Fruit fly (Drosophila melanogaster) whole organism, larva: Measurements from ENCODE around the gene CG12880.

Source experiments
- noc ChIP-seq: fragments of 200-800 bp; sonication (Bioruptor generic); optimal IDR thresholded peaks from 3 replicates; lab custom pipeline; 2019; ENCODE audit warnings: missing biosample characterization, mild to moderate bottlenecking, missing genetic modification characterization, moderate library complexity

The CG12880 gene

DNA sequence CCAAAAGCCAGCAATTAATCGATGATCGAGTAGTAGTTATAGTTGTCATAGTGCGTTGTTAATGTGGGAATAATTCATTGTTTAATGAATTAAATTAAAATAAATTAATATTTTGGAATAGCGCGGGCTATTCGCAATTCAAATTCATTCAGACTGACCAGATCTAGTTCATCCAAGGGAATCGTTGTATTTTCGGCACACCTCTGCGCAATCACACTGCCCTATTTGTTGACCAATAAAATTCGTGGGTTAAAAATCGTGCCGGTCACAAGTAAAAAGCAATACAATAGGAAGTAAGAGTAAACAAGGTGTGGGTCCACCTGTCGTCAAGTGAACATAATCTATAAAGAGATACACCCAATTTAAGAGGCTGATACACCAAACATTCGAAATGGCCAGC is 6.7 kb upstream of the CG12880 start, which contains the start of gene CG12883:
Gene CG12883 (plus strand): TSS at position 273 of the 400 bp plus-strand sequence.
- no peak for TF ChIP-seq noc (tag; lab: Kevin White, UChicago)

DNA sequence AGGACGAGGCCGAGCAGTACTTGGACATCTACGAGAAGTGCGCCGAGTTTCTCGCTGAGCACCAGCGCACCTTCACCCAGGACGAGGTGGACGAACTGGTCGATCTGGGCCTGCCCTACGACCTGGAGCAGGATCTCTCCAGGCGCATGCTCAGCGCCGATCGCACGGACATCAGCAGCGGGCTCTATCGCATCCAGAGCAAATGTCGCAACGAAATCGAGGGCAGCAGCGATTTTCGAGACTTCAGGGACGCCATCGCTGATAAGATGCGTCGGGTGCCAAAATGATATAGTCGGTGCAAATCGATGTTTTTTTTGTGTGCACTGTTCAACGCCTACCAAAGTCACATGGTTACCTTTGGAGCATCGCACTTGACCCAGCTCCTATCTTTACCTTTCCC is 6.1 kb upstream of the CG12880 start:
- no peak for TF ChIP-seq noc (tag; lab: Kevin White, UChicago)

DNA sequence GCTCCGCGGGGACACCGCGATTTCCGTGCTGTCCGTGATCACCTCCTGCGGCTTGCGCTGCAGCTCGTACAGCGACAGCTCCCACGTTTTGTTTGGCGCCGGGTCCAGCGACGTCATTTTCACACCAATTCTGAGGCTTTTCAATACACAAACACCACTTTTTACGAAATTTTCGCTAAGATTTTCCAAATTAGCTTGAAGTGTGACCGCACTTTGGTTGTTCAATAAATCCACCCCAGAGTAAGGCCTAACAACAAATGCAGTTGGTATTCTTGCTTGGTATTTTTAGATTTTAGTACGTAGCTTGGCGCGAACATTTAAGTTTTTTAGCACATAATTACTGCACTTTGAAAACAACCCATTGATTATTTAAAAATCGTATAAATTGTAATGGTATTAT is 4.0 kb upstream of the CG12880 start, which contains the start of gene Sce:
Gene Sce (minus strand): TSS at position 231 of the 400 bp plus-strand sequence.
- TF ChIP-seq noc (tag; lab: Kevin White, UChicago) = no peak

DNA sequence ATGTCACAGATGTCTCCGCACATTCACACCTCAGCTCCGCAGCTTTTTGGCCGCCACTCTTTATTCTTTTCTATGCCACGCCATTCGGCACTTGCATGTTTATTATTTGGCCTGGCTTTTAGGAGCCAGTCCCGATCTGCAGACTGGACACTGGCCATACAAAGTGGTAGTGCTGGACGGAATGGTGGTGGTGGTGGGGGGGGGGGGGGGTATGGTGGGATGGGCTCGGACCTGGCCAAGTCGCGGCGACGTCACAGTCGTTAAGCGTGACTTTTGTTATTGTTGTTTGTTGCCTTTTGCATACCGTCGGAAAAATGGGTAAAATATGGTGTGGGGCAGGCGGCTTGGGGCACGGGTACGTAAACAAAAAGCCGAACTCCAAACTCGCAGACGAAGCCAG is 688 bp upstream of the CG12880 start:
- TF ChIP-seq noc (tag; lab: Kevin White, UChicago) = no peak

DNA sequence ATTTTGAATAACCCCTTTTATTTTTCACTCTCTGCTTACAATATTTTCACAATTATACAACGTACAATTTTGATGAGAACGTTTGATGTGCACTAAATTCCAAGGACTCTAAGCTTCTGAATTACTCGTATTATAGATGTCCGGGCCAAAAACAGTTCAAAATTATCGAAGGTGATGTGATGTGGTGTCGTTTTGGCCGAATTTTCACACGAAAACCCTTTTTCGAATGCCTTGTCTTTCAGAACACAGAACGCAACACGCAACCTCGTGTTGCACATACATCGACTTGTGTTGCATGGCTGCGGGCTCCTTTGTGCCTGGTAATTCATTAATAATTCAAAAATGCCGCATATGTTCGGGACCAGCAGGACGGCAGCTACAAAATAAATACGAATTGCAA is 2.3 kb downstream of the CG12880 start, which contains the start of gene CG31055:
Gene CG31055 (minus strand): TSS at position 101 of the 400 bp plus-strand sequence.
- TF ChIP-seq noc (tag; lab: Kevin White, UChicago) = no peak

DNA sequence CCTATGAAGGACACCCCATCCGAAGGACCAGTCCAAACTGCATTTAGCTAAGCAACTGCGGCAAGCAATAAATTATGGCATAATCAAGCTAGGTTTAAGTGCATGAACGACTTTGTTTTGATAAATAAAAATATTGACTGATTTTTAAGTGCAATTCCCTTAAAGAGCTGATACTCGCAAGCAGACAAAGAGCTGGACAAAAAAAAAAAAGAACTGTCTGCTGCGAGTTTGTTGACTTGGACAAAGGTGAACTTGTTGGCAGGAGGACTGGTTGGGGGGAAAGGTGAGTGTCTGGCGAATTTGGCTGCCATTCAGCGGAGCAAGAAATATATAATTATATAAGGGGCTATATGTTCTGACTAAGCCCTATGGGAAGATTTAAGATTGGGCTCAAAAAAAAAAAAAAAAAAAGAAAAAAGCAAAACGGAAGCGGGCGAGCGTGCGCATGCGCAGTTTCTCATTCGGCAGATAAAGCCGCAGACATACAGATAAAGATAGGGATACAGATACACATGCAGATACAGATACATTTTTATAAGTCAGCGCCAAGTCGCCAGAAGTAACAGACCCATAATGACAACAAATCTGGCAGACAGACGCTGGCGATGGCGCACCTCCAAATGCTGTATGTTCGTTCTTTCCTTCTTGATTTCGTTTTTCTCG is 7.0 kb downstream of the CG12880 start:
- no peak for TF ChIP-seq noc (tag; lab: Kevin White, UChicago)

DNA sequence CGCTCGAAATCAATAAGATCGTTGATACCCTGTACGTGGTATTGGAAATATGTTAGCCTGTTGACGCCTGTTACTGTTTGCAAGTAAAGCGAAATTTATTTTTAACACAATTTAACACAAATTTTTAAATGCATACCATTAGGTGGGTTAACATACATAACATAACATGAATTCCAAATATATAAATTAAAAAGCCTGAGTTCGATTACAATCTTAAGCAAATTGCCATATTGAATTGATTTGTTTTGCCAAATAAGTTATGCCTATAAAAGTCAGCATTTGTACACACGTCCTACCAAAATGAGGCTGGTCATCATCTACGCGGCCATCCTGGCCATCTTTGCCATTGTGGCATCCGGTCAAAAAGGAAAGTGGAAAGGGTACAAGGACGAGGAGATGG is 8.3 kb downstream of the CG12880 start, which contains the start of gene CG43319:
Gene CG43319 (plus strand): TSS at position 301 of the 400 bp plus-strand sequence.
- no peak for TF ChIP-seq noc (tag; lab: Kevin White, UChicago)

DNA sequence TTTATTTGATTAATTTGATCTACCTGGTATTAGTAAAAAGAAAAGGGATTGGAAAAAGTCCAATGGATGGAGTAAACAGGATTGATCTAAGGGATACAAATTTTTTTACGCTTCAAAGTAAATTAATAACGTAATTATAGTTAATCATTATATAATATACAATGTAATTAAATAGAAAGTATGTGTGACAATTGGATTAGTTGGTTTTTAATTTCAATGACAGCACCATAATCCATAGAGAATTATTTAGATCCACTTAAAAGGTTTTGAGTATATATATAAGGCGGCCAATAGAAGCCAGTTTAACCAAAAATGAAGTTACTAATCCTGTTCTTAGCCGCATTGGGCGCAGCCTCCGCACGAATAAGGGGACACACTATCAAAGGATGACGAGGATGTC is 8.8 kb downstream of the CG12880 start, which contains the start of gene Acp98AB:
Gene Acp98AB (plus strand): TSS at position 301 of the 400 bp plus-strand sequence.
- no peak for TF ChIP-seq noc (tag; lab: Kevin White, UChicago)

DNA sequence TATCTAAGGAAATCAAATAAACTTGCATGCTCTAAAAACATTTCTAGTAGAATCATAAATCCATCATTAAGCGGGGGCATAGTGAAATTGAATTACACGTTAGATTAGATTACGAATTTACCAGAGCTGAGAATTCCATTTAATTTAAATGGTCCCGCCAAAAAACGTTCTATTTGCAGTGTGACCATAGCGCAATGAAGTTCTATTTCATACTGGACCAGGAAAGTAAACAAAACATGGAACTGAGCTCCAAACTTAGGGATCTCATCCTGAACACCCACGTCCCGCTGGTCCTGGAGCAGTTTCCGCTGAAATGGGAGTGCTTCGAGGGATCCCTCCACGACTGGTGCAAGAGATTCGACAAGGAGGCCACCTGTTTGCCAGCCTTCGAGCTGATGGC is 9.3 kb downstream of the CG12880 start, which contains the start of gene HSPBAP1:
Gene HSPBAP1 (plus strand): TSS at position 217 of the 400 bp plus-strand sequence.
- no peak for TF ChIP-seq noc (tag; lab: Kevin White, UChicago)

DNA sequence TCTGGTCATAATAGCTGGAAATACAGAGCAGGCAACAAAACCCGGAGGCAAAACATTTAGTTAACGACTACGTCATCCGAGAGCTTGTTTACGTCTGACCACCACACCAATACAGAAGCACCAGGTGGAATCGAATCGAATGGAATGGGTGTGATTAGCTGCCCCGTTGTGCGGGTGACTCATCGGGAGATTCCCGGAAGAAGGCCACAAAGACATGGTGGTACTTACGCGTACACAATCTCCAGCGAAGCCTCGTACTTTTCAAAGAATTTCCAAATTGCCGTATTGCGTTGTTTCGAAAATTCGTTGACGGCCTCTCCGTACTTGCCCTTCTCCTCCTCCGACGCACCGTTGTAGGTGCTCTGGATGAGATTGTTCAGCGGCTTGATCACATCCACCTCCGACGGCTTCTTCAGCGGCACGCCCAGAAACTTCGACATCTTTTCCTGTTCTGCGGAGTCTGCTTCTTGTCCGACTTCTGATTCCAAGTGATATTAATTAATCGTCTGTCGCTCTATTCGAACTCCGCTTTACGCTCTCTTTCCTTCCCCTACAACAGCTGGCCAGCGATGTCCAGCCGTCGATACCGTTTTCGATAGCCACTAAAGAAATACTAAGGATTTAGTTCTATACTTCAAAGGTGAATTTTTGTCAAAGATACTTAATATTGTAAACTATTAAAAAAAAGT is 13.9 kb downstream of the CG12880 start, which contains the start of gene ALiX:
Gene ALiX (minus strand): TSS at position 571 of the 689 bp plus-strand sequence.
- no peak for TF ChIP-seq noc (tag; lab: Kevin White, UChicago)

DNA sequence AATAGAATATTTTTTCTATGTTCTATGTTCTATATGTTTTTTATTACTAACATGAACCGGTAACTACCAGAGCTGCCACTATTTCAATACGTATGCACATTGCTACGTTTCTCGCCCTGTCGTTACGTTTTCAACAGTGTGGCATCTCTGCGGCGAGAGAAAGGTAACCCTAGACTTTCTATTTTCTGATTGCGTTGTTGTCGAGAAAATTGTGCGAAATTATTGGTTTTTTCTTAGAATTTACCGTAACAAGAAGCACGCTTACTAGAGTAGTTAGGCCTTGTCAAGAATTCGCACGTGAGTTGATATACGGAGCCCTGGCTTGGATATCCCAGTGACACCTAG is 14.4 kb downstream of the CG12880 start, which contains the start of gene btz:
Gene btz (plus strand): TSS at position 133 of the 345 bp plus-strand sequence.
- no peak for TF ChIP-seq noc (tag; lab: Kevin White, UChicago)

DNA sequence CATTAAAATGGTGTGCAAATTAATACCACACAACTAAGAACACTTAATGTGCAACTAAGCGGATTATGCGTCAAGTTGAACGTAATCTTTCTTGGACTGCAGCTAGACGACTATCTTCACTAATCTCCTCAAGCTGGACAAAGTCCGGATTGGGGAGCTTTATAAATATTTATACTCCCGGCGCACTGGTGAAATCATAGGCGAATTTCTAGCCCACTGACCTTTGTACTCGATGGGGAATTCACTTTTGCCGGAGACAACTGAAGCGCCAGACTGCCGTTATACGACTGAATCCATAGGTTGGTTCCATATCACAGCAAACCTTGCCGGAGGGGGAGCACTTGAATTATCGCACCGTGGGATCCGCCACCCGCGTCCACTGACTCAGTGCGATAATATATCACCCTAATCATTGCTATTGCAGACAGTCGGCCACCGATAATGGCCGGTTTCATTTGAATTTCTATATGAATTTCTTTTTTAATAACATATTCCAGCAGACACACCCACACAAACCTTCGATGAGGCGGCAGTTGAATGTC is 20.3 kb downstream of the CG12880 start:
- no peak for TF ChIP-seq noc (tag; lab: Kevin White, UChicago)

DNA sequence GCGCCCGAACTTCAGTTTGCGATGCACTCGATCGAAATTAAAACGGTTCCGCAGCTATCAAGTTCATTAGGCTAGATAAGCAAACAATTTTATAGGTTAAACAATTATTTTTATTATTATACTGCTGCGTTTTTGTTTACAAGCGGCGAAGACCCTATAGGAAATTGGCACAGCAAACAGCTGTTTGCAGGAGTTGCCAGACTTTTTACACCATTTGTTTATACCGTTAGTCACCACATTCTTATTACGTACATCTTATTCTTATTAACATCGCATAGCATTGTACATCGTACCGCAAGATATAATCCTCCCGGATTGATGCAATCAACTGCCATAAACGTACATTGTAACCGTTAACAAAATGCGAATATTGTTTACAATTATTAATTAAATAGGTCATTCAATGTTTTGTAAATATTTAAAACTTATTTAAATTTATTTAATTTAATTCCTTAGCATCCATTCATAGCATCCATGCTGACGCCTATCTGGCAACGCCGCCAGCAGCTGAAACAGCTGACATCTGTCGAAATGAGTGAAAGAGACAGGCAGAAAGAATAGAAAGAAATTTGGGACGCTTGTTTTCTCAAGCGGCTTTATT is 20.9 kb downstream of the CG12880 start, which contains the start of the genes CROT and CG12877:
Gene CROT (minus strand): TSS at position 171 of the 601 bp plus-strand sequence.
Gene CG12877 (plus strand): TSS at position 520 of the 601 bp plus-strand sequence.
- TF ChIP-seq noc (tag; lab: Kevin White, UChicago) = peak; percentile 73

DNA sequence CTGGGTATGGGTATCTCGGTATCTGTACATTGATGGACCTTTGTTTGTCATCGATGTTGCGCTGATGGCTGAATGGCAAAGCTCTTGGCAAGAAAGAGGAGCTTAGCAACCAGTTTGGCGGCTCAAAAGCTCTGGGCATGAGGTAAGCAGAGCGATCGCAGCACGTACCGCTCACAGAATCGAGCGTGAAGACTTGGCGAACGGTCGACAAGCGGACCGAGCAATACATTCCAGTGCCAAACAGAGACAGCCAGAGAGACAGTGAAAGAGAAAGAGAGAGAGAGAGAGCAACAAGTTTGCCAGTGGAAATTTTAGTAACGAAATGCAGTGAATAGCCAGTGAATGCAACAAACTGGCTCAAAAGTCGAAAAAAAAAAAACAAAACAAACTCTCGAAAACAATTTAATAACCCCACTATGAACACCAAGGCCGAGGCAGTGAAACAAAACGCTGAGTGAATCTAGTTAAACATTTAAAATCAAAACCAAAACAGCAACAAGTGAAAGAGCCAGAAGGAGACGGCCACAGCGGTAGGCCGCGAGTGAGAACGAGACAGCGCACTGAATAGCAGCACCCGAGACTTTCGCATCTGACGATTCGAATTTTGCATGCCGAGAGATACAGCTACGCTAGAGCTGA is 50.7 kb downstream of the CG12880 start, which contains the start of gene Ets98B:
Gene Ets98B (plus strand): TSS at position 172 of the 639 bp plus-strand sequence.
- TF ChIP-seq noc (tag; lab: Kevin White, UChicago) = no peak

DNA sequence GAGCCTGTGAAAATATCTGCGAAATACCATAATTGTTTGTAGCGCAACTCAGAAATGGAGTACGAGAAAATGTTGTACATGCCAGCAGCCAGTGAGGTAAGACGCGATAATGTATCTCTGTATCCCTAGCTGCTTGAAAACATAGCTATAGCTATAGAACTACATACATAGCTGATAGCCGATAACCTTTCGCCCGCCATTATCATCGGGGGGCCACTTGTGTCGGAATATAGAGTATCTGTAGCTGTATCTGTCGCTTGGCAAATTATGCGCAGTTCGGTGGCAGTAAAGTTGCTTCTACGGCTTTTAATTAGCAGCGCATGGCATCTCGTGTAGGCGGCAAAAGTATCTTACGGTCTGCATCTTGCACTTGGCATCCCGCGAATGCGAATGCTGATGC is 51.3 kb downstream of the CG12880 start:
- TF ChIP-seq noc (tag; lab: Kevin White, UChicago) = no peak
